Fruit fly (Drosophila melanogaster): ENCODE results near the gene CG17959.

The CG17959 gene

DNA sequence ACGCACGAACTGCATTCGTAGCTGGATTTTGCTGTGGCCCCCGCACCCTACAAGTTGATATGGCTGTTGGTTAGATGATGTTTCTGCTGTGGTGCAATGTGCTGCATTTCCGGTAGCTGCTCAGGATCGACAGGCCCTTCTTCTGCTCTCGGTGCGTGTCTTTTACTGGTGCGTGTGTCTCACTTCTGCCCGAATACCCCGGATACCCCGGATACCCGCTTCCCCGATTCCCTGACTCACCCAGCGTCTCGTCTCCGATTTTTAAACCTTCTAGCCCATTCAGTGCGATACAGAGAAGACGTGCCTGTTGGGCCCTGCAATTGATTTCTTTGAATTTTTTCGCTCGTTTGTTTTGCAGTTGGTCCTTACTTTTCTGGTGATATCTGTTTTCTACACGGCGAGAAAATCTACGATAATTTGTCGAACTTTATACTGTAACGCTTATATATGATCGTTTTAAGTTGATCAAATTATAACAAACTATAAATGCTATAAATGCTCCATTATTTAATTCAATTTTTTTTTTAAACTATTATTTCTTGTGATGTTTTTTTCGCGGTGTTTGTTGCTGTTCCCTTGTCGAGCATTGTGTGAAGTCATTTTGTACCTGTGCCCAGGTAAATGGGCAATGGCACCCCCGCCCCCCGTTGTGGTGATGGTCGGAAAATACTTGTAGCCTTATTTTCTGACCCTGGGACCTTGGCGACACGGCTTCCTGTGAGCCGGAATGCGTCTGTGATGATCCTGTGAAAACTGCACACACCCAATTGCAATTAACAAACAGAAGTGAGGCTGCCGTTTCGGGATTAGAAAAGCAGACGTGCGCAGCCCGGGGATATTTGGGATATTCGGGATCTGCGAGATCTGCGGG, 38.2 kb downstream of the CG17959 start:
- TF ChIP-seq Mnt (GFP tag; optimal IDR thresholded peaks at IDR 0.05) (no peak), CG11617 (GFP tag; optimal IDR thresholded peaks at IDR 0.05) (no peak), Clk (GFP tag; optimal IDR thresholded peaks at IDR 0.05) (no peak), bab1 (GFP tag; optimal IDR thresholded peaks at IDR 0.05) (no peak), CG5204 (GFP tag; optimal IDR thresholded peaks at IDR 0.05) (no peak)

DNA sequence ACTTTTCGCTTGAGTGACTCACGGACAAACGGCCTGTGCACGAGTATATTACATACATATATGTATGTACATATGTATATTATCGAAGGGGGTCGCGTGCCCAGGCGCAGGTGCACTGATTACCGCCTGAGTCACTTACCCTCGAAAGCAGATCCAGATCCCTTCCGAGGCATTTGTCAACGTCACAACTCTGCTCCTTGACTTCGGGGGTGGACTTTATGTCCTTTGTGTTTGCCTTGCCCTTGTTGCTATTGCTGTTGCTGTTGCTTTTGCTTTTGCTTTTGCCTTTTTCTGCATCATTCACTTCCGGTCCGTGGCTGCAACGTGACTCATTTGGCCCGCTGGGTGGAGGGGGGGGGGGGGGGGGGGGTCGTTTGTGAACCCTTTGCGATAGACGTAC, 40.4 kb downstream of the CG17959 start:
- TF ChIP-seq Crg-1 (GFP tag; optimal IDR thresholded peaks at IDR 0.05) = no peak
- TF ChIP-seq kay (GFP tag; ENCODE audit: borderline replicate concordance) = no peak
- TF ChIP-seq tj (GFP tag; optimal IDR thresholded peaks at IDR 0.05) = no peak
- no peak for TF ChIP-seq CG14711 (tag; optimal IDR thresholded peaks at IDR 0.05)
- no peak for TF ChIP-seq Clk (GFP tag; optimal IDR thresholded peaks at IDR 0.05)
- TF ChIP-seq CG33017 (tag; optimal IDR thresholded peaks at IDR 0.05) = no peak
- no peak for TF ChIP-seq CG12768 (GFP tag; optimal IDR thresholded peaks at IDR 0.05)
- TF ChIP-seq CG5204 (GFP tag; optimal IDR thresholded peaks at IDR 0.05) = no peak
- no peak for TF ChIP-seq toe (GFP tag; optimal IDR thresholded peaks at IDR 0.05)
- no peak for TF ChIP-seq Mnt (GFP tag; optimal IDR thresholded peaks at IDR 0.05)

DNA sequence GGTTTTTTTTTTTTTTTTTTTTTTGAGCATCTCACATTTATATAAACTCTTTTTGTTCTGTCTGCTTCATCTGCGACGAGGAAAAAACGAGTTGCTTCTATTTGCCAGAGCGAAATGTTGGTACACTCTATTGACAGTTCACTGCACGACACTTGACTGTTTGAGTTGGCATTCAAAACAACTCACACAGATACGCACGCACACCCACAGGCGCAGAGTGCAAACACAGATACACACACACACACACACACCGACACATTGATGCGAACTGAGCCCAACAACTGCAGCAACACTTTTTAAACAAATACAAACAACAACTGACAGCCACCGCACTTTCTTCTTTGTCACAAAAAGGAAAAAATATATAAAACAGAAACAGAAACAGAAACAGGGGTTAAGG, 42.4 kb downstream of the CG17959 start:
- no peak for TF ChIP-seq CG5204 (GFP tag; optimal IDR thresholded peaks at IDR 0.05)
- no peak for TF ChIP-seq toe (GFP tag; optimal IDR thresholded peaks at IDR 0.05)
- no peak for TF ChIP-seq Hr96 (GFP tag; optimal IDR thresholded peaks at IDR 0.05)
- no peak for TF ChIP-seq tj (GFP tag; optimal IDR thresholded peaks at IDR 0.05)
- TF ChIP-seq CG7045 (GFP tag; optimal IDR thresholded peaks at IDR 0.05) = no peak
- TF ChIP-seq CG33017 (tag; optimal IDR thresholded peaks at IDR 0.05) = no peak
- TF ChIP-seq bab1 (GFP tag; optimal IDR thresholded peaks at IDR 0.05) = no peak
- TF ChIP-seq CG12768 (GFP tag; optimal IDR thresholded peaks at IDR 0.05) = no peak
- TF ChIP-seq Mnt (GFP tag; optimal IDR thresholded peaks at IDR 0.05) = no peak
- TF ChIP-seq CG11617 (GFP tag; optimal IDR thresholded peaks at IDR 0.05) = no peak
- no peak for TF ChIP-seq cnc (optimal IDR thresholded peaks at IDR 0.05)
- TF ChIP-seq CG1620 (GFP tag; optimal IDR thresholded peaks at IDR 0.05) = no peak
- TF ChIP-seq pad (GFP tag; optimal IDR thresholded peaks at IDR 0.05) = no peak
- no peak for TF ChIP-seq CG7101 (tag; optimal IDR thresholded peaks at IDR 0.05)
- no peak for TF ChIP-seq cic (GFP tag; optimal IDR thresholded peaks at IDR 0.05)
- no peak for TF ChIP-seq ovo (GFP tag; optimal IDR thresholded peaks at IDR 0.05)
- no peak for TF ChIP-seq CG14711 (tag; optimal IDR thresholded peaks at IDR 0.05)
- no peak for TF ChIP-seq kay (GFP tag; ENCODE audit: borderline replicate concordance)

DNA sequence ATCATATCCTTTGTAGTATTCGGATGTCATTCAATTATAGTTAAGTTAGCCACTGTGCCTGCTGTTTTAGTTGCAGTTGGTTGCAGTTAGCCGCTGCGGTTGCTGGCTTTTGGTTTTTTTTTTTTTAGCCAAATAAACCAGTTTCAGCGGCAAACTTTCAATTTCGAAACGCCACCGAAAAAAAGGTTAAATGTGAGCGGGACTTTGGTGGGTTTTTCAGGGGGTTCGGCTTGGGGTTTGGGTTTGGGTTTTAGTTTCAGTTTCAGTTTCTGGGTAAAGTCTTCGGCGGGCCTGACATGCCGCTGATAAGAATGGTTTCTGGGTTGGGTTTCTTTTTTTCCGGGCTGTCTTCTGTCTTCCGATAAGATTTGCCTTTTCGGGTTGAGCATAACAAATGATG, 44.1 kb downstream of the CG17959 start:
- no peak for TF ChIP-seq CG14711 (tag; optimal IDR thresholded peaks at IDR 0.05)
- no peak for TF ChIP-seq pad (GFP tag; optimal IDR thresholded peaks at IDR 0.05)
- TF ChIP-seq toe (GFP tag; optimal IDR thresholded peaks at IDR 0.05) = no peak
- TF ChIP-seq kay (GFP tag; ENCODE audit: borderline replicate concordance) = no peak
- no peak for TF ChIP-seq CG1620 (GFP tag; optimal IDR thresholded peaks at IDR 0.05)
- no peak for TF ChIP-seq CG12768 (GFP tag; optimal IDR thresholded peaks at IDR 0.05)
- no peak for TF ChIP-seq CG33017 (tag; optimal IDR thresholded peaks at IDR 0.05)
- no peak for TF ChIP-seq Clk (GFP tag; optimal IDR thresholded peaks at IDR 0.05)
- TF ChIP-seq Hr96 (GFP tag; optimal IDR thresholded peaks at IDR 0.05) = no peak

DNA sequence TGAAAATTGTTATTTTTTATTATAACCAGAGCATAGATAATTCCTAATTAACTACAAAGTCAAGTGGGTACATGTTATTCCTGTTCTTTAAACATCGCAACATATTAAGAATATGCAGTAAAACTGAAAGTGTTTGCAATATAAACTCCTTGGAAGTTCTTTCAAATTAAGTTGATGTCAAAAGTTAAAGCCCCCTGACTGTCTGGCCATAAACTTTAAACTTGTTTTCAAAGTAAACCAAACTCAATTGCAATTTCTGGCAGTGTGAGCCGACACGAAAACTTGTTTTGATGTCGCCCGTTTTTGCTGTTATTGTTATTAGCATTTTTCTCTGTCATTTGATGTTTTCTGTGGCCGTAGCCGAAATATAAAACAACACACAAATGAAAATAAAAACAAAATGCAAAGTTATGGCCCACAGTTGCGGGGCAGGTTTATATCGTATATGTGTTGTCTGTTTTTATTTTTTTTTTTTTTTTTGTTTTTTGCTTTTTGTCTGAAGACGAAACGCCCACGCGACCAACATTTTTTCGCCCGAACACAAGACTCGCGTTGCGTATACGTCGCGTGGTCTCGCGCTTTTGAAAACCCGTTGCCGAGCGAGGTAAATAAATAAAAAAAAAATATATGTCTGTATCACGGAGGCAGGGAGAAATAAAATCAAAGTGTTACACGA, 46.3 kb downstream of the CG17959 start:
- TF ChIP-seq Clk (GFP tag; optimal IDR thresholded peaks at IDR 0.05) = no peak
- TF ChIP-seq CG5204 (GFP tag; optimal IDR thresholded peaks at IDR 0.05) = no peak
- no peak for TF ChIP-seq CG11617 (GFP tag; optimal IDR thresholded peaks at IDR 0.05)
- TF ChIP-seq Mnt (GFP tag; optimal IDR thresholded peaks at IDR 0.05) = no peak
- no peak for TF ChIP-seq cic (GFP tag; optimal IDR thresholded peaks at IDR 0.05)
- TF ChIP-seq Hr96 (GFP tag; optimal IDR thresholded peaks at IDR 0.05) = no peak
- TF ChIP-seq CG33017 (tag; optimal IDR thresholded peaks at IDR 0.05) = no peak
- TF ChIP-seq toe (GFP tag; optimal IDR thresholded peaks at IDR 0.05) = no peak
